Worm (Caenorhabditis elegans): ENCODE measurements around the gene C53D6.4.

- TF ChIP-seq fkh-10 (GFP tag; optimal IDR thresholded peaks at IDR 0.05): no peak
- no peak for TF ChIP-seq nhr-25 (tag; optimal IDR thresholded peaks at IDR 0.05)
- no peak for TF ChIP-seq zag-1 (tag; optimal IDR thresholded peaks at IDR 0.05)
- TF ChIP-seq pha-4 (tag; optimal IDR thresholded peaks at IDR 0.05): no peak
- TF ChIP-seq R02D3.7 (tag; optimal IDR thresholded peaks at IDR 0.05): no peak
- TF ChIP-seq nhr-23 (tag; optimal IDR thresholded peaks at IDR 0.05): no peak
- no peak for TF ChIP-seq mdl-1 (tag; optimal IDR thresholded peaks at IDR 0.05)
- no peak for TF ChIP-seq tbx-2 (tag; optimal IDR thresholded peaks at IDR 0.05)
- no peak for TF ChIP-seq ceh-82 (tag; optimal IDR thresholded peaks at IDR 0.05)
- no peak for TF ChIP-seq aly-2 (tag; optimal IDR thresholded peaks at IDR 0.05)
These were observed 15.4 kb downstream of the C53D6.4 start, which contains the start of gene unc-129 for ce11 chrIV:9005310-9005709.

All from whole organism, L3 larva.